Fruit fly (Drosophila melanogaster): ENCODE results near the gene CG13933.

Gene CG13933

DNA sequence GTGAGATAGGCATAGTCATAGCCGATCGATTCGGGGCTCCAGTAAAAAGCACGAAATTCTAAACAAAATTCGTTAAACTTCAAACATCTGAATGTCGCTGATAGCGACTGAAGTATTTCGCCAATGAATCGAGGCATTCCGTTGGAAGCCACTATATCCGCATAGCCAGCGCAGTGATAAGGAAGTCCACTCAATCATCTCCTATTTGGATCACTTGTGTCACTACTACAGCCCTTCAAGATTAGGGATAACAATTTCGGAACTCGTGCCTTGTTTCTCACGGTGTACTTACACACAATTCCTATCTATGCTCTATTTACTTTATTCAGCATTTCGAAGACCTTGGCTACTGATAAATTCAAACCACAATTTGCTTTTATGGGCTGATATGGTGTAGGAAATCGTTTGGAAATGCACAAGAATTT is 37.0 kb downstream of the CG13933 start, which contains the start of gene PIG-Wb (continued):
- TF ChIP-seq trh (GFP tag; optimal IDR thresholded peaks at IDR 0.05): no peak
- no peak for TF ChIP-seq hth (optimal IDR thresholded peaks at IDR 0.05)
- TF ChIP-seq CG5953 (GFP tag; IDR thresholded peaks at IDR 0.05): 0 out of 2 replicates have a peak, but pooled peaks have one; percentile 7
- no peak for TF ChIP-seq ham (GFP tag; IDR thresholded peaks at IDR 0.05)
- no peak for TF ChIP-seq CG12391 (tag; optimal IDR thresholded peaks at IDR 0.05)
- TF ChIP-seq Asciz (GFP tag; optimal IDR thresholded peaks at IDR 0.05): peak; percentile 50
- no peak for TF ChIP-seq vnd (GFP tag; IDR thresholded peaks at IDR 0.05; ENCODE audit: partially characterized antibody)
- TF ChIP-seq CG15269 (tag; optimal IDR thresholded peaks at IDR 0.05): peak; percentile 27
- TF ChIP-seq Meics (GFP tag; optimal IDR thresholded peaks at IDR 0.05): peak; percentile 48
- peak; percentile 17 for TF ChIP-seq cwo (GFP tag; optimal IDR thresholded peaks at IDR 0.05)
- peak; percentile 1 for TF ChIP-seq CG5180 (GFP tag; optimal IDR thresholded peaks at IDR 0.05)
- peak; percentile 35; the same call in 2 of the 3 replicates for TF ChIP-seq dysf (GFP tag; IDR thresholded peaks at IDR 0.05)
- TF ChIP-seq YL-1 (GFP tag; optimal IDR thresholded peaks at IDR 0.05): no peak
- TF ChIP-seq rib (GFP tag; IDR thresholded peaks at IDR 0.05): no peak
- TF ChIP-seq tin (GFP tag; optimal IDR thresholded peaks at IDR 0.05): no peak
- no peak for TF ChIP-seq Doc3 (GFP tag; IDR thresholded peaks at IDR 0.05; ENCODE audit: partially characterized antibody)
- TF ChIP-seq CG13296 (GFP tag; optimal IDR thresholded peaks at IDR 0.05): peak; percentile 54
- TF ChIP-seq odd (GFP tag; optimal IDR thresholded peaks at IDR 0.05): peak; percentile 2
- no peak for TF ChIP-seq vvl (GFP tag; IDR thresholded peaks at IDR 0.05)
- TF ChIP-seq CG11398 (GFP tag; optimal IDR thresholded peaks at IDR 0.05): no peak
- no peak for TF ChIP-seq CG9817 (tag; optimal IDR thresholded peaks at IDR 0.05)
- TF ChIP-seq CG6765 (GFP tag; optimal IDR thresholded peaks at IDR 0.05): no peak
- TF ChIP-seq Kr (GFP tag; optimal IDR thresholded peaks at IDR 0.05): no peak
- TF ChIP-seq CG14965 (GFP tag; optimal IDR thresholded peaks at IDR 0.05; ENCODE audit: borderline replicate concordance): no peak
- TF ChIP-seq lab (GFP tag; optimal IDR thresholded peaks at IDR 0.05): peak; percentile 95
- peak; percentile 79 for TF ChIP-seq sug (tag; optimal IDR thresholded peaks at IDR 0.05)
- no peak for TF ChIP-seq kni (GFP tag; optimal IDR thresholded peaks at IDR 0.05)
- no peak for TF ChIP-seq toy (GFP tag; IDR thresholded peaks at IDR 0.05)
- no peak for TF ChIP-seq crol (GFP tag; IDR thresholded peaks at IDR 0.05)
- TF ChIP-seq CG18011 (GFP tag; optimal IDR thresholded peaks at IDR 0.05): no peak
- peak; percentile 24 for TF ChIP-seq wek (GFP tag; optimal IDR thresholded peaks at IDR 0.05)
- TF ChIP-seq CG10543 (GFP tag; optimal IDR thresholded peaks at IDR 0.05): peak; percentile 82
- peak; percentile 7 for TF ChIP-seq CG8924 (tag; optimal IDR thresholded peaks at IDR 0.05)
- peak in 1 of 2 experiments; percentile 15 for TF ChIP-seq Pdp1 (GFP tag; optimal IDR thresholded peaks at IDR 0.05)
- no peak for TF ChIP-seq CG1647 (GFP tag; optimal IDR thresholded peaks at IDR 0.05)
- TF ChIP-seq CG10654 (GFP tag; optimal IDR thresholded peaks at IDR 0.05): no peak
- TF ChIP-seq fd102C (GFP tag; optimal IDR thresholded peaks at IDR 0.05): no peak
- TF ChIP-seq Dll (GFP tag; IDR thresholded peaks at IDR 0.05; ENCODE audit: partially characterized antibody): no peak
- peak; percentile 50 for TF ChIP-seq CG12769 (tag; optimal IDR thresholded peaks at IDR 0.05)
- TF ChIP-seq CG12299 (tag; optimal IDR thresholded peaks at IDR 0.05): peak; percentile 18
- TF ChIP-seq gem (tag; optimal IDR thresholded peaks at IDR 0.05): peak; percentile 20
- TF ChIP-seq bsh (GFP tag; optimal IDR thresholded peaks at IDR 0.05): no peak
- peak; percentile 34; the same call in 2 of the 3 replicates for TF ChIP-seq row (GFP tag; IDR thresholded peaks at IDR 0.05)
- no peak for TF ChIP-seq CG8089 (GFP tag; optimal IDR thresholded peaks at IDR 0.05)
- peak; percentile 58 for TF ChIP-seq Deaf1 (tag; optimal IDR thresholded peaks at IDR 0.05)
- no peak for TF ChIP-seq Sin3A (optimal IDR thresholded peaks at IDR 0.05)
- no peak for TF ChIP-seq CG8290 (GFP tag; optimal IDR thresholded peaks at IDR 0.05)
- peak in 1 of 2 experiments; percentile 50 for TF ChIP-seq CG8290 (tag; optimal IDR thresholded peaks at IDR 0.05)
- no peak for TF ChIP-seq CG1024 (GFP tag; IDR thresholded peaks at IDR 0.05)
- TF ChIP-seq CG14441 (GFP tag; IDR thresholded peaks at IDR 0.05): peak; percentile 40; the same call in 1 of the 2 replicates
